Worm (Caenorhabditis elegans) whole organism, L3 larva: ENCODE data around the gene F08D12.7.

Source experiments
- ZK546.5 ChIP-seq: sonication (generic microtip); optimal IDR thresholded peaks from 2 replicates; lab custom pipeline; 2017; ENCODE audit warnings: missing biosample characterization, missing genetic modification characterization
- ama-1 ChIP-seq: fragments of 150-350 bp; optimal IDR thresholded peaks from 2 replicates; lab custom pipeline; 2018
- ceh-16 ChIP-seq: sonication (generic microtip); optimal IDR thresholded peaks from 2 replicates; lab custom pipeline; 2017; ENCODE audit warnings: missing biosample characterization, missing genetic modification characterization
- elt-3 ChIP-seq, 3 experiments: fragments of 150-350 bp in 1 of 3; sonication (generic microtip) in 2 of 3; optimal IDR thresholded peaks; 2 replicates in 2 of 3; 4 replicates in 1 of 3; lab custom pipeline; 2014 to 2017; ENCODE audit warnings: missing biosample characterization in 3 of 3, missing genetic modification characterization in 3 of 3
- eor-1 ChIP-seq, 2 experiments: fragments of 150-350 bp; optimal IDR thresholded peaks; 2 replicates each; lab custom pipeline; 2014 to 2018; ENCODE audit warnings: missing biosample characterization in 2 of 2, missing genetic modification characterization in 2 of 2
- fkh-10 ChIP-seq: sonication (generic microtip); optimal IDR thresholded peaks from 2 replicates; lab custom pipeline; 2017; ENCODE audit warnings: missing biosample characterization, missing genetic modification reagents, missing genetic modification characterization
- fkh-2 ChIP-seq: fragments of 150-350 bp; optimal IDR thresholded peaks from 2 replicates; lab custom pipeline; 2014; ENCODE audit warnings: missing biosample characterization, missing genetic modification reagents, missing genetic modification characterization
- mdl-1 ChIP-seq: fragments of 150-350 bp; optimal IDR thresholded peaks from 2 replicates; lab custom pipeline; 2014; ENCODE audit warnings: missing biosample characterization, missing genetic modification characterization
- mml-1 ChIP-seq: fragments of 150-350 bp; sonication (generic microtip); optimal IDR thresholded peaks from 3 replicates; lab custom pipeline; 2014; ENCODE audit warnings: missing biosample characterization, missing genetic modification characterization
- nfya-1 ChIP-seq: sonication (generic microtip); optimal IDR thresholded peaks from 2 replicates; lab custom pipeline; 2017; ENCODE audit warnings: missing genetic modification characterization, mild to moderate bottlenecking, missing compliant biosample characterization, antibody characterized with exemption, moderate library complexity; ENCODE audit not compliant: insufficient read depth
- nhr-237 ChIP-seq: fragments of 150-350 bp; optimal IDR thresholded peaks from 2 replicates; lab custom pipeline; 2014; ENCODE audit warnings: missing biosample characterization, missing genetic modification characterization
- skn-1 ChIP-seq: fragments of 150-350 bp; optimal IDR thresholded peaks from 2 replicates; lab custom pipeline; 2014; ENCODE audit warnings: missing biosample characterization, missing genetic modification characterization
- unc-39 ChIP-seq: sonication (generic microtip); optimal IDR thresholded peaks from 4 replicates; lab custom pipeline; 2017; ENCODE audit warnings: missing biosample characterization, missing genetic modification characterization
- unc-62 ChIP-seq: fragments of 150-350 bp; sonication (generic microtip); optimal IDR thresholded peaks from 4 replicates; lab custom pipeline; 2014; ENCODE audit warnings: missing biosample characterization, missing genetic modification reagents, missing genetic modification characterization

- no peak for TF ChIP-seq elt-3 (tag; optimal IDR thresholded peaks at IDR 0.05; lab: Kevin White, UChicago)
- TF ChIP-seq fkh-10 (GFP tag; lab: Kevin White, UChicago), result no peak
- TF ChIP-seq unc-62 (GFP tag; lab: Kevin White, UChicago), result no peak
- no peak for TF ChIP-seq nfya-1 (tag; lab: Kevin White, UChicago)
- TF ChIP-seq fkh-2 (tag; lab: Kevin White, UChicago), result no peak
- TF ChIP-seq mdl-1 (tag; lab: Kevin White, UChicago), result no peak
- TF ChIP-seq ama-1 (lab: Kevin White, UChicago), result no peak
- TF ChIP-seq unc-39 (tag; lab: Kevin White, UChicago), result no peak
- TF ChIP-seq nhr-237 (tag; lab: Kevin White, UChicago), result no peak
- TF ChIP-seq ceh-16 (tag; lab: Kevin White, UChicago), result no peak
- TF ChIP-seq ZK546.5, result no peak
- TF ChIP-seq skn-1, result no peak
- no peak for TF ChIP-seq eor-1 (tag; optimal IDR thresholded peaks at IDR 0.05; lab: Kevin White, UChicago)
- no peak for TF ChIP-seq mml-1 (tag; lab: Kevin White, UChicago)
Measured at ce11 chrII:2815017-2815416, 46.1 kb upstream of the F08D12.7 start.
